Fruit fly (Drosophila melanogaster) whole organism, prepupa: Measurements from ENCODE around the gene msd5.

ENCODE experiments used
- Blimp-1 ChIP-seq: fragments of 200-800 bp; sonication (Bioruptor generic); optimal IDR thresholded peaks from 3 replicates; lab custom pipeline; 2017; ENCODE audit warnings: missing biosample characterization, missing genetic modification characterization, mild to moderate bottlenecking, moderate library complexity, missing genetic modification reagents
- CG10631 ChIP-seq: fragments of 200-800 bp; sonication (Bioruptor generic); optimal IDR thresholded peaks from 2 replicates; lab custom pipeline; 2016; ENCODE audit warnings: missing biosample characterization, missing genetic modification characterization
- CG11762 ChIP-seq: fragments of 200-800 bp; sonication (Bioruptor generic); optimal IDR thresholded peaks from 3 replicates; lab custom pipeline; 2016; ENCODE audit warnings: missing biosample characterization, missing genetic modification characterization; ENCODE audit not compliant: insufficient read depth
- CG11902 ChIP-seq: fragments of 200-800 bp; sonication (Bioruptor generic); optimal IDR thresholded peaks from 3 replicates; lab custom pipeline; 2016; ENCODE audit warnings: missing biosample characterization, missing genetic modification characterization
- CG15336 ChIP-seq: fragments of 200-800 bp; sonication (Bioruptor generic); IDR thresholded peaks from 2 replicates; pipeline ENCODE4 v1.3.6; 2022; ENCODE audit warnings: missing biosample characterization, missing genetic modification characterization
- CG1621 ChIP-seq: fragments of 200-800 bp; sonication (Bioruptor generic); optimal IDR thresholded peaks from 3 replicates; lab custom pipeline; 2018; ENCODE audit warnings: missing biosample characterization, mild to moderate bottlenecking, missing genetic modification characterization
- CG16779 ChIP-seq: fragments of 200-800 bp; sonication (Bioruptor generic); optimal IDR thresholded peaks from 3 replicates; lab custom pipeline; 2017; ENCODE audit warnings: missing biosample characterization, mild to moderate bottlenecking, missing genetic modification characterization
- CG3032 ChIP-seq: fragments of 200-800 bp; optimal IDR thresholded peaks from 2 replicates; lab custom pipeline; 2019; ENCODE audit warnings: missing biosample characterization, mild to moderate bottlenecking, missing genetic modification characterization, moderate library complexity
- CG31627 ChIP-seq: fragments of 200-800 bp; sonication (Bioruptor generic); optimal IDR thresholded peaks from 3 replicates; lab custom pipeline; 2016; ENCODE audit warnings: missing biosample characterization, missing genetic modification characterization
- CG34406 ChIP-seq: fragments of 200-800 bp; sonication (Bioruptor generic); optimal IDR thresholded peaks from 3 replicates; lab custom pipeline; 2016; ENCODE audit warnings: missing biosample characterization, missing genetic modification characterization
- CG3919 ChIP-seq: fragments of 200-800 bp; sonication (Bioruptor generic); optimal IDR thresholded peaks from 3 replicates; lab custom pipeline; 2016; ENCODE audit warnings: missing biosample characterization, missing genetic modification characterization
- CG4318 ChIP-seq: fragments of 200-800 bp; sonication (Bioruptor generic); optimal IDR thresholded peaks from 3 replicates; lab custom pipeline; 2017; ENCODE audit warnings: missing biosample characterization, mild to moderate bottlenecking, missing genetic modification characterization
- CG6163 ChIP-seq: fragments of 200-800 bp; sonication (Bioruptor generic); IDR thresholded peaks from 3 replicates; pipeline ENCODE4 v1.3.6; 2022; ENCODE audit warnings: missing biosample characterization, missing genetic modification characterization
- CG6276 ChIP-seq: fragments of 200-800 bp; sonication (Bioruptor generic); optimal IDR thresholded peaks from 2 replicates; lab custom pipeline; 2017; ENCODE audit warnings: missing biosample characterization, mild to moderate bottlenecking, missing genetic modification characterization
- CG6792 ChIP-seq: fragments of 200-800 bp; sonication (Bioruptor generic); optimal IDR thresholded peaks from 3 replicates; lab custom pipeline; 2016; ENCODE audit warnings: missing biosample characterization, missing genetic modification characterization
- CG7368 ChIP-seq: fragments of 200-800 bp; sonication (Bioruptor generic); optimal IDR thresholded peaks from 3 replicates; lab custom pipeline; 2016; ENCODE audit warnings: missing biosample characterization, missing genetic modification characterization
- CG8119 ChIP-seq: fragments of 200-800 bp; sonication (Bioruptor generic); IDR thresholded peaks from 3 replicates; pipeline ENCODE4 v1.3.6; 2022; ENCODE audit warnings: missing biosample characterization, missing genetic modification characterization
- CG8632 ChIP-seq: fragments of 200-800 bp; sonication (Bioruptor generic); optimal IDR thresholded peaks from 3 replicates; lab custom pipeline; 2016; ENCODE audit warnings: missing biosample characterization, missing genetic modification characterization
- Eip75B ChIP-seq: fragments of 200-800 bp; sonication (Bioruptor generic); optimal IDR thresholded peaks from 3 replicates; lab custom pipeline; 2016; ENCODE audit warnings: missing biosample characterization, missing genetic modification characterization
- Eip78C ChIP-seq: fragments of 200-800 bp; sonication (Bioruptor generic); peaks from one replicate; lab custom pipeline; 2016; ENCODE audit warnings: missing biosample characterization, missing genetic modification characterization
- Eip93F ChIP-seq: fragments of 200-800 bp; sonication (Bioruptor generic); optimal IDR thresholded peaks from 2 replicates; lab custom pipeline; 2016; ENCODE audit warnings: missing biosample characterization, mild to moderate bottlenecking, missing genetic modification characterization
- Ets21C ChIP-seq: fragments of 200-800 bp; sonication (Bioruptor generic); optimal IDR thresholded peaks from 3 replicates; lab custom pipeline; 2016; ENCODE audit warnings: missing biosample characterization, missing genetic modification characterization
- Hr38 ChIP-seq: sonication (Bioruptor generic); optimal IDR thresholded peaks from 2 replicates; lab custom pipeline; 2016; ENCODE audit warnings: missing biosample characterization, missing genetic modification characterization
- Hr4 ChIP-seq: fragments of 200-800 bp; sonication (Bioruptor generic); optimal IDR thresholded peaks from 3 replicates; lab custom pipeline; 2016; ENCODE audit warnings: missing biosample characterization, missing genetic modification characterization
- Met ChIP-seq: fragments of 200-800 bp; sonication (Bioruptor generic); optimal IDR thresholded peaks from 3 replicates; lab custom pipeline; 2016; ENCODE audit warnings: missing biosample characterization, missing genetic modification characterization
- acj6 ChIP-seq: fragments of 200-800 bp; sonication (Bioruptor generic); optimal IDR thresholded peaks from 3 replicates; lab custom pipeline; 2016; ENCODE audit warnings: missing biosample characterization, missing genetic modification characterization
- cyc ChIP-seq: fragments of 200-800 bp; sonication (Bioruptor generic); optimal IDR thresholded peaks from 3 replicates; lab custom pipeline; 2016; ENCODE audit warnings: missing biosample characterization, missing genetic modification characterization
- dac ChIP-seq: fragments of 200-800 bp; sonication (Bioruptor generic); optimal IDR thresholded peaks from 2 replicates; lab custom pipeline; 2017; ENCODE audit warnings: missing biosample characterization, mild to moderate bottlenecking, missing genetic modification characterization
- dsx ChIP-seq: fragments of 200-800 bp; optimal IDR thresholded peaks from 3 replicates; lab custom pipeline; 2019; ENCODE audit warnings: missing biosample characterization, mild to moderate bottlenecking, missing genetic modification characterization, moderate library complexity; ENCODE audit not compliant: poor library complexity, severe bottlenecking
- esn ChIP-seq: fragments of 200-800 bp; sonication (Bioruptor generic); optimal IDR thresholded peaks from 2 replicates; lab custom pipeline; 2016; ENCODE audit warnings: missing biosample characterization, mild to moderate bottlenecking, missing genetic modification characterization, moderate library complexity
- fd85E ChIP-seq: fragments of 200-800 bp; sonication (Bioruptor generic); optimal IDR thresholded peaks from 3 replicates; lab custom pipeline; 2016; ENCODE audit warnings: missing biosample characterization, missing genetic modification characterization
- lz ChIP-seq: fragments of 200-800 bp; sonication (Bioruptor generic); optimal IDR thresholded peaks from 3 replicates; lab custom pipeline; 2016; ENCODE audit warnings: missing biosample characterization, missing genetic modification characterization
- spab ChIP-seq: fragments of 200-800 bp; sonication (Bioruptor generic); optimal IDR thresholded peaks from 2 replicates; lab custom pipeline; 2017; ENCODE audit warnings: missing biosample characterization, mild to moderate bottlenecking, missing genetic modification characterization, missing genetic modification reagents
- ss ChIP-seq, 2 experiments: fragments of 200-800 bp; sonication (Bioruptor generic); optimal IDR thresholded peaks; 2 replicates in 1 of 2; 3 replicates in 1 of 2; lab custom pipeline; 2017 to 2018; ENCODE audit warnings: mild to moderate bottlenecking in 2 of 2, missing biosample characterization in 2 of 2, missing genetic modification characterization in 2 of 2, moderate library complexity in 1 of 2
- svp ChIP-seq: fragments of 200-800 bp; sonication (Bioruptor generic); peaks from one replicate; lab custom pipeline; 2016; ENCODE audit warnings: missing biosample characterization, missing genetic modification characterization

The msd5 gene

dm6 chr3L:1349942-1350923 is 17.3 kb upstream of the msd5 start (continued):
- TF ChIP-seq dac (GFP tag; lab: Kevin White, UChicago) (no peak), CG6276 (GFP tag; lab: Kevin White, UChicago) (no peak), svp (GFP tag; lab: Kevin White, UChicago) (peak; percentile 73), CG6792 (GFP tag; lab: Kevin White, UChicago) (peak; percentile 34), CG16779 (tag; lab: Kevin White, UChicago) (no peak), esn (GFP tag; lab: Kevin White, UChicago) (peak; percentile 47), fd85E (no peak), Hr38 (GFP tag; lab: Kevin White, UChicago) (no peak), CG11902 (GFP tag; lab: Kevin White, UChicago) (no peak), CG34406 (GFP tag; lab: Kevin White, UChicago) (peak; percentile 25), ss (GFP tag; optimal IDR thresholded peaks at IDR 0.05; lab: Kevin White, UChicago) (peak in 1 of 2 experiments; percentile 7), lz (GFP tag; lab: Kevin White, UChicago) (peak; percentile 46), CG31627 (GFP tag; lab: Kevin White, UChicago) (peak; percentile 35), CG3919 (GFP tag; lab: Kevin White, UChicago) (peak; percentile 34), CG8632 (GFP tag; lab: Kevin White, UChicago) (no peak)
- TF ChIP-seq, all 60 proteins: peak for 34

- TF ChIP-seq Eip78C (GFP tag; lab: Kevin White, UChicago) (no peak), CG3919 (GFP tag; lab: Kevin White, UChicago) (no peak), dsx (GFP tag; lab: Kevin White, UChicago) (no peak), CG1621 (peak; percentile 64), svp (GFP tag; lab: Kevin White, UChicago) (peak; percentile 25), ss (GFP tag; optimal IDR thresholded peaks at IDR 0.05; lab: Kevin White, UChicago) (peak in 1 of 2 experiments; percentile 28), CG6163 (GFP tag; lab: Robert Waterston, UW) (0 out of 3 replicates have a peak, but pooled peaks have one; percentile 17), CG11902 (GFP tag; lab: Kevin White, UChicago) (no peak), acj6 (GFP tag; lab: Kevin White, UChicago) (no peak)
Observed at dm6 chr3L:1349397-1349796, 16.5 kb upstream of the msd5 start.

- TF ChIP-seq Eip78C (GFP tag; lab: Kevin White, UChicago) (peak; percentile 48), CG4318 (no peak), CG1621 (no peak), CG3032 (tag; lab: Kevin White, UChicago) (no peak), cyc (GFP tag; lab: Kevin White, UChicago) (no peak), Ets21C (no peak), CG10631 (GFP tag; lab: Kevin White, UChicago) (no peak), Eip93F (GFP tag; lab: Kevin White, UChicago) (no peak), CG34406 (GFP tag; lab: Kevin White, UChicago) (no peak), acj6 (GFP tag; lab: Kevin White, UChicago) (peak; percentile 26), CG11902 (GFP tag; lab: Kevin White, UChicago) (no peak), CG6792 (GFP tag; lab: Kevin White, UChicago) (no peak), esn (GFP tag; lab: Kevin White, UChicago) (peak; percentile 9), CG31627 (GFP tag; lab: Kevin White, UChicago) (peak; percentile 0), dsx (GFP tag; lab: Kevin White, UChicago) (no peak), Eip75B (no peak), CG15336 (GFP tag; lab: Robert Waterston, UW) (no peak), CG7368 (GFP tag; lab: Kevin White, UChicago) (no peak), Met (peak; percentile 24), CG8119 (GFP tag; lab: Robert Waterston, UW) (no peak), CG11762 (GFP tag; lab: Kevin White, UChicago) (no peak), Hr4 (peak; percentile 16), spab (GFP tag; lab: Kevin White, UChicago) (no peak), Blimp-1 (GFP tag; lab: Kevin White, UChicago) (no peak)
Observed at dm6 chr3L:1348935-1349334, 16.0 kb upstream of the msd5 start.
